Fruit fly (Drosophila melanogaster) whole organism, embryonic: Measurements from ENCODE around the gene mRpL30.

Experiments
- ATbp ChIP-seq: fragments of 200-800 bp; sonication (Bioruptor generic); optimal IDR thresholded peaks from 2 replicates; lab custom pipeline; 2017; ENCODE audit warnings: missing biosample characterization, mild to moderate bottlenecking, missing genetic modification characterization, missing genetic modification reagents
- Atf-2 ChIP-seq: fragments of 200-800 bp; sonication (Bioruptor generic); optimal IDR thresholded peaks from 2 replicates; lab custom pipeline; 2016; ENCODE audit warnings: missing biosample characterization, missing genetic modification characterization
- Blimp-1 ChIP-seq: fragments of 200-800 bp; sonication (Bioruptor generic); optimal IDR thresholded peaks from 3 replicates; lab custom pipeline; 2018; ENCODE audit warnings: missing biosample characterization, missing genetic modification characterization, mild to moderate bottlenecking, moderate library complexity, missing genetic modification reagents
- CG10209 ChIP-seq: fragments of 200-800 bp; sonication (Bioruptor generic); optimal IDR thresholded peaks from 3 replicates; lab custom pipeline; 2017; ENCODE audit warnings: missing biosample characterization, mild to moderate bottlenecking, missing genetic modification characterization, missing genetic modification reagents
- CG10565 ChIP-seq: fragments of 200-800 bp; sonication (Bioruptor generic); optimal IDR thresholded peaks from 3 replicates; lab custom pipeline; 2016; ENCODE audit warnings: missing biosample characterization, mild to moderate bottlenecking, missing genetic modification characterization
- CG11504 ChIP-seq: fragments of 200-800 bp; sonication (Bioruptor generic); optimal IDR thresholded peaks from 3 replicates; lab custom pipeline; 2019; ENCODE audit warnings: missing biosample characterization, mild to moderate bottlenecking, missing genetic modification characterization, moderate library complexity
- CG11723 ChIP-seq: fragments of 200-800 bp; sonication (Bioruptor generic); optimal IDR thresholded peaks from 2 replicates; lab custom pipeline; 2017; ENCODE audit warnings: missing biosample characterization, mild to moderate bottlenecking, missing genetic modification characterization
- CG15514 ChIP-seq: fragments of 200-800 bp; sonication (Bioruptor generic); optimal IDR thresholded peaks from 3 replicates; lab custom pipeline; 2017; ENCODE audit warnings: missing biosample characterization, missing genetic modification characterization, mild to moderate bottlenecking, moderate library complexity, missing genetic modification reagents
- CG17385 ChIP-seq: fragments of 200-800 bp; sonication (Bioruptor generic); optimal IDR thresholded peaks from 3 replicates; lab custom pipeline; 2018; ENCODE audit warnings: missing biosample characterization, mild to moderate bottlenecking, missing genetic modification characterization
- CG1792 ChIP-seq: fragments of 200-800 bp; sonication (Bioruptor generic); optimal IDR thresholded peaks from 2 replicates; lab custom pipeline; 2016; ENCODE audit warnings: missing biosample characterization, missing genetic modification characterization
- CG2120 ChIP-seq: fragments of 200-800 bp; sonication (Bioruptor generic); optimal IDR thresholded peaks from 3 replicates; lab custom pipeline; 2016; ENCODE audit warnings: missing biosample characterization, missing genetic modification characterization
- CG2202 ChIP-seq: fragments of 200-800 bp; sonication (Bioruptor generic); optimal IDR thresholded peaks from 2 replicates; lab custom pipeline; 2018; ENCODE audit warnings: missing biosample characterization, mild to moderate bottlenecking, missing genetic modification characterization
- CG34422 ChIP-seq: fragments of 200-800 bp; sonication (Bioruptor generic); IDR thresholded peaks from 3 replicates; pipeline ENCODE4 v1.3.6; 2022; ENCODE audit warnings: missing biosample characterization, missing genetic modification characterization
- CG4707 ChIP-seq: fragments of 200-800 bp; sonication (Bioruptor generic); optimal IDR thresholded peaks from 2 replicates; lab custom pipeline; 2018; ENCODE audit warnings: missing biosample characterization, mild to moderate bottlenecking, missing genetic modification characterization, moderate library complexity
- CG5245 ChIP-seq: fragments of 200-800 bp; sonication (Bioruptor generic); optimal IDR thresholded peaks from 3 replicates; lab custom pipeline; 2016; ENCODE audit warnings: missing biosample characterization, missing genetic modification characterization
- CG7372 ChIP-seq: fragments of 200-800 bp; sonication (Bioruptor generic); IDR thresholded peaks from 2 replicates; pipeline ENCODE4 v1.3.6; 2022; ENCODE audit warnings: missing biosample characterization, missing genetic modification characterization
- CG7556 ChIP-seq: fragments of 200-800 bp; sonication (Bioruptor generic); optimal IDR thresholded peaks from 2 replicates; lab custom pipeline; 2017; ENCODE audit warnings: missing biosample characterization, mild to moderate bottlenecking, missing genetic modification characterization
- CG7928 ChIP-seq: fragments of 200-800 bp; sonication (Bioruptor generic); optimal IDR thresholded peaks from 2 replicates; lab custom pipeline; 2017; ENCODE audit warnings: missing biosample characterization, mild to moderate bottlenecking, missing genetic modification characterization
- CG8924 ChIP-seq: fragments of 200-800 bp; optimal IDR thresholded peaks from 3 replicates; lab custom pipeline; 2019; ENCODE audit warnings: missing biosample characterization, mild to moderate bottlenecking, missing genetic modification characterization, moderate library complexity
- CG9817 ChIP-seq: fragments of 200-800 bp; sonication (Bioruptor generic); optimal IDR thresholded peaks from 2 replicates; lab custom pipeline; 2018; ENCODE audit warnings: missing biosample characterization, mild to moderate bottlenecking, missing genetic modification characterization, moderate library complexity
- Chrac-16 ChIP-seq: fragments of 200-800 bp; sonication (Bioruptor generic); optimal IDR thresholded peaks from 3 replicates; lab custom pipeline; 2016; ENCODE audit warnings: missing biosample characterization, missing genetic modification characterization
- Dref ChIP-seq: fragments of 200-800 bp; sonication (Bioruptor generic); IDR thresholded peaks from 2 replicates; pipeline ENCODE4 v1.3.6; 2022; ENCODE audit warnings: missing biosample characterization, missing genetic modification characterization
- Pdp1 ChIP-seq, 2 experiments: fragments of 200-800 bp; sonication (Bioruptor generic); optimal IDR thresholded peaks; 3 replicates each; lab custom pipeline; 2016; ENCODE audit warnings: missing biosample characterization in 2 of 2, missing genetic modification characterization in 2 of 2, mild to moderate bottlenecking in 1 of 2, moderate library complexity in 1 of 2
- Ptx1 ChIP-seq: fragments of 200-800 bp; sonication (Bioruptor generic); IDR thresholded peaks from 2 replicates; pipeline ENCODE4 v1.3.6; 2022; ENCODE audit warnings: missing biosample characterization, missing genetic modification characterization
- Six4 ChIP-seq: fragments of 200-800 bp; sonication (Bioruptor generic); optimal IDR thresholded peaks from 2 replicates; lab custom pipeline; 2016; ENCODE audit warnings: missing biosample characterization, missing genetic modification characterization
- Sox100B ChIP-seq: fragments of 200-800 bp; sonication (Bioruptor generic); optimal IDR thresholded peaks from 3 replicates; lab custom pipeline; 2018; ENCODE audit warnings: missing biosample characterization, mild to moderate bottlenecking, missing genetic modification characterization
- Xrp1 ChIP-seq: fragments of 200-800 bp; sonication (Bioruptor generic); IDR thresholded peaks from 2 replicates; pipeline ENCODE4 v1.3.6; 2022; ENCODE audit warnings: missing biosample characterization, missing genetic modification characterization
- btn ChIP-seq: fragments of 200-800 bp; sonication (Bioruptor generic); optimal IDR thresholded peaks from 2 replicates; lab custom pipeline; 2016; ENCODE audit warnings: missing biosample characterization, missing genetic modification characterization
- ci ChIP-seq: fragments of 200-800 bp; sonication (Bioruptor generic); IDR thresholded peaks from 3 replicates; pipeline ENCODE4 v1.3.6; 2022; ENCODE audit warnings: missing biosample characterization, missing genetic modification characterization
- dan ChIP-seq: fragments of 200-800 bp; sonication (Bioruptor generic); IDR thresholded peaks from 2 replicates; pipeline ENCODE4 v1.3.6; 2022; ENCODE audit warnings: missing biosample characterization, missing genetic modification characterization
- dati ChIP-seq: fragments of 200-800 bp; sonication (Bioruptor generic); IDR thresholded peaks from 2 replicates; pipeline ENCODE4 v1.3.6; 2022; ENCODE audit warnings: missing biosample characterization, missing genetic modification characterization
- dysf ChIP-seq: fragments of 200-800 bp; sonication (Bioruptor generic); IDR thresholded peaks from 3 replicates; pipeline ENCODE4 v1.3.6; 2022; ENCODE audit warnings: missing biosample characterization, missing genetic modification characterization
- en ChIP-seq: fragments of 200-800 bp; sonication (Bioruptor generic); optimal IDR thresholded peaks from 2 replicates; lab custom pipeline; 2016; ENCODE audit warnings: missing biosample characterization, missing genetic modification characterization
- gsb-n ChIP-seq: fragments of 200-800 bp; sonication (Bioruptor generic); optimal IDR thresholded peaks from 3 replicates; lab custom pipeline; 2018; ENCODE audit warnings: missing biosample characterization, mild to moderate bottlenecking, missing genetic modification characterization
- hbn ChIP-seq: fragments of 200-800 bp; sonication (Bioruptor generic); IDR thresholded peaks from 2 replicates; pipeline ENCODE4 v1.3.6; 2022; ENCODE audit warnings: missing biosample characterization, missing genetic modification characterization; ENCODE audit not compliant: partially characterized antibody
- hkb ChIP-seq, 2 experiments: fragments of 200-800 bp in 1 of 2; fragments of >200 bp in 1 of 2; sonication (Bioruptor generic) in 1 of 2; IDR thresholded peaks in 1 of 2; optimal IDR thresholded peaks in 1 of 2; 2 replicates each; pipeline versions ENCODE4 v1.3.6 to Lab custom; 2017 to 2022; ENCODE audit warnings: missing biosample characterization in 1 of 2, missing genetic modification characterization in 1 of 2
- insv ChIP-seq, 2 experiments: fragments of 200-800 bp; sonication (Bioruptor generic); optimal IDR thresholded peaks; 3 replicates each; lab custom pipeline; 2016 to 2018; ENCODE audit warnings: missing biosample characterization in 2 of 2, missing genetic modification characterization in 2 of 2
- lola ChIP-seq, 3 experiments: fragments of >200 bp in 2 of 3; fragments of 200-800 bp in 1 of 3; sonication (Bioruptor generic) in 1 of 3; optimal IDR thresholded peaks; 2 replicates each; lab custom pipeline; 2017 to 2019; ENCODE audit warnings: missing biosample characterization in 3 of 3, missing genetic modification characterization in 3 of 3, mild to moderate bottlenecking in 1 of 3, moderate library complexity in 1 of 3
- maf-S ChIP-seq: fragments of 200-800 bp; sonication (Bioruptor generic); optimal IDR thresholded peaks from 2 replicates; lab custom pipeline; 2016; ENCODE audit warnings: missing biosample characterization, missing genetic modification characterization
- nerfin-1 ChIP-seq: fragments of 200-800 bp; sonication (Bioruptor generic); optimal IDR thresholded peaks from 3 replicates; lab custom pipeline; 2019; ENCODE audit warnings: missing biosample characterization, mild to moderate bottlenecking, missing genetic modification characterization, moderate library complexity
- nmo ChIP-seq: fragments of 200-800 bp; sonication (Bioruptor generic); optimal IDR thresholded peaks from 2 replicates; lab custom pipeline; 2018; ENCODE audit warnings: missing biosample characterization, mild to moderate bottlenecking, missing genetic modification characterization, moderate library complexity
- nom ChIP-seq: fragments of 200-800 bp; sonication (Bioruptor generic); optimal IDR thresholded peaks from 2 replicates; lab custom pipeline; 2017; ENCODE audit warnings: missing biosample characterization, missing genetic modification characterization, mild to moderate bottlenecking, moderate library complexity, missing genetic modification reagents
- pros ChIP-seq: fragments of 200-800 bp; sonication (Bioruptor generic); optimal IDR thresholded peaks from 3 replicates; lab custom pipeline; 2019; ENCODE audit warnings: missing biosample characterization, mild to moderate bottlenecking, missing genetic modification characterization, moderate library complexity
- run ChIP-seq: fragments of 200-800 bp; sonication (Bioruptor generic); optimal IDR thresholded peaks from 3 replicates; lab custom pipeline; 2018; ENCODE audit warnings: missing biosample characterization, mild to moderate bottlenecking, missing genetic modification characterization
- tap ChIP-seq: fragments of 200-800 bp; optimal IDR thresholded peaks from 3 replicates; lab custom pipeline; 2019; ENCODE audit warnings: missing biosample characterization, mild to moderate bottlenecking, missing genetic modification characterization, moderate library complexity
- tin ChIP-seq: fragments of 200-800 bp; sonication (Bioruptor generic); optimal IDR thresholded peaks from 3 replicates; lab custom pipeline; 2016; ENCODE audit warnings: missing biosample characterization, missing genetic modification characterization
- unc-4 ChIP-seq: fragments of 200-800 bp; sonication (Bioruptor generic); IDR thresholded peaks from 2 replicates; pipeline ENCODE4 v1.3.6; 2022; ENCODE audit warnings: missing biosample characterization, missing genetic modification characterization; ENCODE audit not compliant: partially characterized antibody

mRpL30 gene

dm6 chrX:4616865-4617669, 30.6 kb upstream of the mRpL30 start, which contains the start of gene peb (continued):
- TF ChIP-seq Ptx1 (GFP tag; lab: Robert Waterston, UW): peak; percentile 61
- TF ChIP-seq tin (GFP tag; lab: Kevin White, UChicago): peak; percentile 52
- peak; percentile 90 for TF ChIP-seq CG17385
- TF ChIP-seq dan (GFP tag; lab: Robert Waterston, UW): 0 out of 2 replicates have a peak, but pooled peaks have one; percentile 26
- peak; percentile 31 for TF ChIP-seq en
- peak; percentile 31 for TF ChIP-seq Blimp-1 (GFP tag; lab: Kevin White, UChicago)
- peak; percentile 60 for TF ChIP-seq CG7556 (GFP tag; lab: Kevin White, UChicago)
- TF ChIP-seq hbn (GFP tag; lab: Robert Waterston, UW): no peak; the same call in 1 of the 2 replicates
- TF ChIP-seq hkb (optimal IDR thresholded peaks at IDR 0.05; lab: Kevin White, UChicago): no peak
- TF ChIP-seq hkb (GFP tag; IDR thresholded peaks at IDR 0.05; lab: Robert Waterston, UW): 0 out of 2 replicates have a peak, but pooled peaks have one; percentile 12
- peak; percentile 59 for TF ChIP-seq Sox100B (GFP tag; lab: Kevin White, UChicago)
- peak; percentile 50 for TF ChIP-seq CG8924 (tag; lab: Kevin White, UChicago)
- peak; percentile 44 for TF ChIP-seq gsb-n
- peak; percentile 13 for TF ChIP-seq nerfin-1 (tag; lab: Kevin White, UChicago)
- peak; percentile 41; the same call in 2 of the 3 replicates for TF ChIP-seq dysf
- TF ChIP-seq Pdp1 (GFP tag; optimal IDR thresholded peaks at IDR 0.05; lab: Kevin White, UChicago): peak; percentile 65 to 73
- peak; percentile 27 for TF ChIP-seq CG5245 (GFP tag; lab: Kevin White, UChicago)
- no peak for TF ChIP-seq CG7928
- TF ChIP-seq CG11723 (GFP tag; lab: Kevin White, UChicago): peak; percentile 11
- peak; percentile 42 for TF ChIP-seq nom (GFP tag; lab: Kevin White, UChicago)
- TF ChIP-seq run: no peak
- peak; percentile 47 for TF ChIP-seq Six4
- TF ChIP-seq pros (GFP tag; lab: Kevin White, UChicago): peak; percentile 92
- TF ChIP-seq CG11504 (tag; lab: Kevin White, UChicago): peak; percentile 69
- TF ChIP-seq insv (GFP tag; optimal IDR thresholded peaks at IDR 0.05; lab: Kevin White, UChicago): no peak
- TF ChIP-seq lola (GFP tag; optimal IDR thresholded peaks at IDR 0.05; lab: Kevin White, UChicago): peak in 1 of 3 experiments; percentile 83
- TF ChIP-seq CG2202 (tag; lab: Kevin White, UChicago): peak; percentile 22
- no peak for TF ChIP-seq CG2120 (GFP tag; lab: Kevin White, UChicago)
- no peak for TF ChIP-seq ATbp
- TF ChIP-seq Chrac-16 (GFP tag; lab: Kevin White, UChicago): peak; percentile 62
- TF ChIP-seq dati (GFP tag; lab: Robert Waterston, UW): no peak
- no peak for TF ChIP-seq CG4707
- no peak for TF ChIP-seq CG1792 (GFP tag; lab: Kevin White, UChicago)
- TF ChIP-seq Dref (GFP tag; lab: Robert Waterston, UW): no peak
- no peak for TF ChIP-seq CG15514 (GFP tag; lab: Kevin White, UChicago)
- TF ChIP-seq ci (GFP tag; lab: Robert Waterston, UW): peak; percentile 55; the same call in 2 of the 3 replicates
- no peak for TF ChIP-seq tap (tag; lab: Kevin White, UChicago)
- TF ChIP-seq CG9817 (tag; lab: Kevin White, UChicago): no peak
- peak; percentile 89 for TF ChIP-seq nmo
- peak; percentile 25 for TF ChIP-seq Atf-2
- peak; percentile 0 for TF ChIP-seq btn (GFP tag; lab: Kevin White, UChicago)
- TF ChIP-seq maf-S (GFP tag; lab: Kevin White, UChicago): peak; percentile 27
- TF ChIP-seq CG10565 (GFP tag; lab: Kevin White, UChicago): no peak
- 0 out of 2 replicates have a peak, but pooled peaks have one; percentile 11 for TF ChIP-seq CG7372
- TF ChIP-seq CG34422 (GFP tag; lab: Robert Waterston, UW): peak; percentile 30; the same call in 1 of the 3 replicates
- peak; percentile 81 for TF ChIP-seq Xrp1 (GFP tag; lab: Robert Waterston, UW)
- 0 out of 2 replicates have a peak, but pooled peaks have one; percentile 29 for TF ChIP-seq unc-4 (GFP tag; lab: Robert Waterston, UW)
- TF ChIP-seq CG10209 (GFP tag; lab: Kevin White, UChicago): peak; percentile 33
